Fruit fly (Drosophila melanogaster): ENCODE results near the gene CG17283.

CG17283 gene

DNA sequence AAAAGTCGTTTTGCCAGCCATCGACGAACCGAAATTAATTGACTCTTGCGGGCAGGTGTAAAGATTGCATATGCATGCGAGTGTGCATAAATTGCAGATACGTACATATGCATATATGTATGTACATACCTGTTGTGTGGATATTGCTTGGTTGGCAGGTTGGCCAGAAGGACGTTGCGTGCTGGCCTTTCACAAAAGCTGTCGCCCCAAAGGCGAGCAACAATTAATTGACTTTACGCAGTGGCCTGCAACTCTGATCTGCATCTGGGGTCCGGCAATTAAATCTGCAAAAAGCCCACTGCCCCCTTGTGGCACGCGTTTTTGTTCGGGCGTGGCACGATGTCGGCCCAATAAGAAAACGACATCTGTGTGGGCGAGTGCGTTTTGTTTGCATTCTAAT is 25.4 kb downstream of the CG17283 start:
- TF ChIP-seq CG1621 (tag; optimal IDR thresholded peaks at IDR 0.05): no peak
- peak in 1 of 2 experiments; percentile 93 for TF ChIP-seq ss (GFP tag; optimal IDR thresholded peaks at IDR 0.05)
- no peak for TF ChIP-seq Eip93F (GFP tag; optimal IDR thresholded peaks at IDR 0.05)

DNA sequence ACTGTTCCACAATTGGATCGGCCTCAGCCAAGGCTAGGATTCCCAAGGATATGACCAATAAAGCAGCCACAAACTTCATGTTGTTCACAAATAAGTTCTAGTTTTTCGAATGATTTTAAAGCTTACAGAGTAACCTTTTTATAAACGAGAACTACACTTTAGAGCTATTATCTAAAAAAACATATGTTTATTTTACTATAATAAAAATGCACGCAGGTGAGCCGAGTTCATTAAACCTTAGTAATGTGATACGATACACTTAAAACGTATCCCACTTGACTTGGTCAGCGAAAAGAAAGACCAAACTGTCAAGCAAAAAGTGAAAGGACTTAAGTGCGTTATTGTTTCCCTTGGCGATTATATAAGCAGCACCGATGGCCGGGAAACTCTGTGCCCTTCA is 26.7 kb downstream of the CG17283 start, which contains the start of gene CG44090:
Gene CG44090 (minus strand): TSS at position 101 of the 400 bp plus-strand sequence.
- TF ChIP-seq Smox (GFP tag; optimal IDR thresholded peaks at IDR 0.05): no peak
- no peak for TF ChIP-seq CG9139 (GFP tag; optimal IDR thresholded peaks at IDR 0.05)
- TF ChIP-seq Lpt (GFP tag; optimal IDR thresholded peaks at IDR 0.05): no peak
- TF ChIP-seq Met (GFP tag; optimal IDR thresholded peaks at IDR 0.05): no peak
- TF ChIP-seq lz (GFP tag; optimal IDR thresholded peaks at IDR 0.05): no peak
- no peak for TF ChIP-seq CG6163 (GFP tag; IDR thresholded peaks at IDR 0.05)
- no peak for TF ChIP-seq salr (GFP tag; optimal IDR thresholded peaks at IDR 0.05)
- TF ChIP-seq svp (GFP tag): no peak
- TF ChIP-seq cyc (GFP tag; optimal IDR thresholded peaks at IDR 0.05): no peak
- no peak for TF ChIP-seq Sox14 (GFP tag; optimal IDR thresholded peaks at IDR 0.05)
- TF ChIP-seq CG15336 (GFP tag; IDR thresholded peaks at IDR 0.05): no peak
- TF ChIP-seq CG16779 (tag; optimal IDR thresholded peaks at IDR 0.05): no peak
- no peak for TF ChIP-seq CG8119 (GFP tag; IDR thresholded peaks at IDR 0.05)
- no peak for TF ChIP-seq fd59A (GFP tag; optimal IDR thresholded peaks at IDR 0.05)

DNA sequence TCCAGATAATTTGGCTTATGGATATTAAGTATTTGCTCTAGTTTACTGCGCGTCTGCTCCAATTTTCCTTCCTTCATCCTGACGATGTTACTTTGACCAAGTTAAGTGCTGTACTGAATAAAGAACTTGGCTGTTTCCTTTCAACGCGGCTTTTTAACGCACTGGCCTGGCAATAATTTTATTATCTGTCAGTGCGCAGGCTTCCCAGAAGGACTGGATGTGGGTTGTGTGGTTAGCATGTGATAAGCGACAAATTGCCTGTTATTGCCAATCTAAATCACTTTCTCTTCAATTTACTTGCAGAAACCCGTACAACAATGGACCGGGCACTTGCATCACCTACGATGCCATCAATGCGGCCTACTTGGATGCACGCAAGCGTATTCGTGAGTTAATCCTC is 33.0 kb downstream of the CG17283 start, which contains the start of gene CG14331:
Gene CG14331 (minus strand): TSS at position 101 of the 400 bp plus-strand sequence.
- TF ChIP-seq CG6854 (GFP tag; optimal IDR thresholded peaks at IDR 0.05) (no peak), cyc (GFP tag; optimal IDR thresholded peaks at IDR 0.05) (no peak), Lpt (GFP tag; optimal IDR thresholded peaks at IDR 0.05) (no peak), CG11762 (GFP tag; optimal IDR thresholded peaks at IDR 0.05; ENCODE audit: insufficient read depth) (no peak), vri (GFP tag; optimal IDR thresholded peaks at IDR 0.05) (no peak), Ets96B (tag; optimal IDR thresholded peaks at IDR 0.05) (no peak), achi (GFP tag; optimal IDR thresholded peaks at IDR 0.05) (no peak), CG11294 (GFP tag; IDR thresholded peaks at IDR 0.05) (no peak), CG6792 (GFP tag; optimal IDR thresholded peaks at IDR 0.05) (no peak), OdsH (GFP tag; optimal IDR thresholded peaks at IDR 0.05) (no peak), CG6808 (GFP tag; optimal IDR thresholded peaks at IDR 0.05) (no peak), CG4318 (GFP tag; optimal IDR thresholded peaks at IDR 0.05) (no peak), Hr4 (GFP tag; optimal IDR thresholded peaks at IDR 0.05) (no peak), Hr38 (GFP tag; optimal IDR thresholded peaks at IDR 0.05) (no peak), CG8319 (GFP tag; optimal IDR thresholded peaks at IDR 0.05) (no peak), CG6163 (GFP tag; IDR thresholded peaks at IDR 0.05) (no peak)

DNA sequence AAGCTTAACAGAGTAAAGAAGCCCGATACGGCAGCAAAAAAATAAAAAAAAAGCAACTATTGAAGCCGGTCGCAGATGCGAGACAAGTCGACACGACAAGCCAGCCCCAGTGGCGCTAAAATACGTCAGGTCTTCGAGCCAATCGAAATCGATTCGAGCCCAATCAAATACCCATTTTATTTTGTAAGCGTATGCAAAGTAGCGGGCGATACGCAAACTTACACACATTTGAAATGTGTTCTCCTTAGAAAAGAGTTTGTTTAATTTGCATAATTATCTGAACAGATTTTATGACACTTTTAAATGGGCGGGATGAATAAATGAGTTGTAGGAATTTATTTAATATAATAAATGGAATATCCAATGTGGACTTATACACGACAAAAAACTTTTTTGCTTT is 39.9 kb downstream of the CG17283 start:
- TF ChIP-seq dac (GFP tag; optimal IDR thresholded peaks at IDR 0.05) (no peak), CG6792 (GFP tag; optimal IDR thresholded peaks at IDR 0.05) (no peak), CG4318 (GFP tag; optimal IDR thresholded peaks at IDR 0.05) (no peak), Gug (GFP tag; IDR thresholded peaks at IDR 0.05) (no peak), CG6854 (GFP tag; optimal IDR thresholded peaks at IDR 0.05) (no peak), esn (GFP tag; optimal IDR thresholded peaks at IDR 0.05) (no peak), CG8119 (GFP tag; IDR thresholded peaks at IDR 0.05) (no peak), CG6276 (GFP tag; optimal IDR thresholded peaks at IDR 0.05) (no peak), achi (GFP tag; optimal IDR thresholded peaks at IDR 0.05) (no peak), fd59A (GFP tag; optimal IDR thresholded peaks at IDR 0.05) (no peak), acj6 (GFP tag; optimal IDR thresholded peaks at IDR 0.05) (no peak), Eip93F (GFP tag; optimal IDR thresholded peaks at IDR 0.05) (no peak), CG8632 (GFP tag; optimal IDR thresholded peaks at IDR 0.05) (no peak), OdsH (GFP tag; optimal IDR thresholded peaks at IDR 0.05) (no peak), Ets96B (tag; optimal IDR thresholded peaks at IDR 0.05) (no peak), Hr4 (GFP tag; optimal IDR thresholded peaks at IDR 0.05) (no peak), CG3919 (GFP tag; optimal IDR thresholded peaks at IDR 0.05) (no peak), Blimp-1 (GFP tag; optimal IDR thresholded peaks at IDR 0.05) (no peak), CG6163 (GFP tag; IDR thresholded peaks at IDR 0.05) (no peak), svp (GFP tag) (no peak)

Measured in whole organism, prepupa.